Worm (Caenorhabditis elegans) whole organism, L4/young adult: ENCODE results near the gene srsx-37.

ENCODE experiments used
- W03F9.2 ChIP-seq: fragments of 150-350 bp; optimal IDR thresholded peaks from 2 replicates; lab custom pipeline; 2014; ENCODE audit warnings: missing biosample characterization, missing genetic modification characterization
- dao-5 ChIP-seq: sonication (generic microtip); optimal IDR thresholded peaks from 2 replicates; lab custom pipeline; 2016; ENCODE audit warnings: missing genotype, missing genetic modification characterization, moderate library complexity, missing compliant biosample characterization
- him-1 ChIP-seq: sonication (generic microtip); optimal IDR thresholded peaks from 2 replicates; lab custom pipeline; 2016; ENCODE audit warnings: missing genotype, missing genetic modification reagents, missing genetic modification characterization, missing compliant biosample characterization

ce11 chrV:15230243-15230642 is 28.7 kb downstream of the srsx-37 start, which contains the start of gene srw-15:
- no peak for TF ChIP-seq dao-5
- no peak for TF ChIP-seq W03F9.2
- no peak for TF ChIP-seq him-1 (tag; lab: Kevin White, UChicago)
